Worm (Caenorhabditis elegans): Measurements from ENCODE around the gene T11F9.22.

T11F9.22 gene

DNA sequence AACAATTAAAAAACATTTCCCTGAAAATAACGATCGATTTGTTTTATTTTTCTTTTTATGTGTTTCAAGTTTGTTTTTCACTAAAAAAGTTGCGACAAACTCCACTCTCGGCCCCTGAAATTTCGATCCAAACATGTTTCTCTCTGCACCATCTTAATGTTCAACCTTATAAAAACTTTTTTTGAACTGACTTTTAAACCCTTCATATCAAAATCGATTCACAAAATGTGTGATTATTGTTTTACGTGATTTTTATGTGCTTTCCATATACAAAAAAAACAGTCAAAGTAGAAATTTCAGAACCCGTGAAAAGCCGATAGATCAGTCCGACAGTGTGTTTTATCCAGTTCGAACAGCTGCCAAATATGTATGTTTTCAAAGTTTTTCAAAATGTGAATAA lies 48.0 kb downstream of the T11F9.22 start, which contains the start of gene ccch-1:
ccch-1 (plus strand) TSS at position 301 of the 400 bp plus-strand sequence.
- TF ChIP-seq efl-1 (optimal IDR thresholded peaks at IDR 0.05) (no peak), efl-1 (GFP tag; optimal IDR thresholded peaks at IDR 0.05 in 1 of 2) (peak in 1 of 2 experiments; percentile 80), efl-3 (GFP tag; optimal IDR thresholded peaks at IDR 0.05) (no peak), C04F5.9 (tag; optimal IDR thresholded peaks at IDR 0.05) (no peak), sptf-1 (tag; optimal IDR thresholded peaks at IDR 0.05) (no peak), hpl-2 (GFP tag; optimal IDR thresholded peaks at IDR 0.05) (no peak), nhr-237 (tag; optimal IDR thresholded peaks at IDR 0.05) (no peak), unc-86 (tag; optimal IDR thresholded peaks at IDR 0.05) (no peak), pax-3 (tag; optimal IDR thresholded peaks at IDR 0.05) (no peak)

DNA sequence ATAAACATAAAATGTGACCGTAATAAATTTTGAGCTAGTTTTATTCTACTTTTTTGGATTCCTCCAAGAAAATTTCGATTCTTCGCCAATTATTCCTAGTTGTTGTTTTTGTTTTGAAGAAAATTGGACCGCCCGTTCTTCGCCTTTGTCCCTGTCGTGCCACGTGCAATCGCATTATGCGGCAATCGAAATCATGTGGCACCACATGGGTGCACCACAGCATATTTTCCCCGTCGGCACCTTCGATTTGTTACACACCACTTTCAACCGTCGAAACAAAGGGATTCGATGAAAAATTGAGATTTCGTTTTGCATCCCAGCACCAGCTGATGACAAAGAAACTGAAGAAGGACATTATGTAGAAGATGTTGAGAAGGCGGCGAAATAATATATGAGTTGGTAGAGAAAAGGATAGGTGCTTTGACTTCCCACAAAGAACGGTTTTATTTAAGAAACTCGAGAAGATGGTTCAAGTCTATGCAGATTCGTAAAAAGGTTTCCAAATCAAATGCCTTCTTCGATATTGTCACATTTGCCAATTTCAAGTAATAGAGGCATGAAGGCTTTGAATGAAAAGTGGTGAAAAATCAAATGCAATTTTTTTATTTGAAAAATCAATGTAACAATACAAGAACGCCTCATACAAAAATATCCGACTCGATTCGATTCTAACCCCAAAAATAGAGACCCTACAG lies 49.3 kb downstream of the T11F9.22 start:
- peak; percentile 33 for TF ChIP-seq lin-14 (GFP tag; optimal IDR thresholded peaks at IDR 0.05)
- peak; percentile 76 for TF ChIP-seq nhr-85 (tag)
- peak; percentile 21 for TF ChIP-seq snu-23 (GFP tag; optimal IDR thresholded peaks at IDR 0.05)
- no peak for TF ChIP-seq nhr-90 (tag; optimal IDR thresholded peaks at IDR 0.05; ENCODE audit: poor library complexity)
- no peak for TF ChIP-seq tbx-2 (tag; optimal IDR thresholded peaks at IDR 0.05)
- no peak for TF ChIP-seq blmp-1 (tag; optimal IDR thresholded peaks at IDR 0.05)
- TF ChIP-seq ets-5 (GFP tag; IDR thresholded peaks at IDR 0.05), result no peak
- no peak for TF ChIP-seq efl-3 (GFP tag; optimal IDR thresholded peaks at IDR 0.05)
- peak; percentile 57 for TF ChIP-seq dsc-1 (tag; optimal IDR thresholded peaks at IDR 0.05)
- TF ChIP-seq mef-2 (tag; optimal IDR thresholded peaks at IDR 0.05), result no peak
- TF ChIP-seq mdl-1 (tag; optimal IDR thresholded peaks at IDR 0.05), result peak in 1 of 2 experiments; percentile 7

ce11 chrV:11529541-11529940 lies 50.0 kb downstream of the T11F9.22 start:
- TF ChIP-seq fkh-4 (tag; optimal IDR thresholded peaks at IDR 0.05; ENCODE audit: borderline replicate concordance), result no peak
- TF ChIP-seq efl-1 (optimal IDR thresholded peaks at IDR 0.05), result no peak
- TF ChIP-seq efl-1 (GFP tag; optimal IDR thresholded peaks at IDR 0.05 in 1 of 2), result peak in 1 of 2 experiments; percentile 58
- no peak for TF ChIP-seq zag-1 (tag; optimal IDR thresholded peaks at IDR 0.05)
- TF ChIP-seq C34B4.2 (tag; optimal IDR thresholded peaks at IDR 0.05), result no peak
- peak; percentile 36 for TF ChIP-seq nhr-20 (tag; optimal IDR thresholded peaks at IDR 0.05)
- TF ChIP-seq nhr-90 (tag; optimal IDR thresholded peaks at IDR 0.05; ENCODE audit: poor library complexity), result no peak
- TF ChIP-seq lin-35 (GFP tag; optimal IDR thresholded peaks at IDR 0.05), result no peak
- TF ChIP-seq pag-3 (tag; optimal IDR thresholded peaks at IDR 0.05; ENCODE audit: borderline replicate concordance, insufficient read depth), result no peak
- peak; percentile 45 to 57 for TF ChIP-seq egl-27 (tag; optimal IDR thresholded peaks at IDR 0.05)
- no peak for TF ChIP-seq snu-23 (GFP tag; optimal IDR thresholded peaks at IDR 0.05)
- no peak for TF ChIP-seq dpl-1 (GFP tag; optimal IDR thresholded peaks at IDR 0.05)
- TF ChIP-seq sptf-1 (tag; optimal IDR thresholded peaks at IDR 0.05), result no peak
- TF ChIP-seq aha-1 (tag; optimal IDR thresholded peaks at IDR 0.05), result no peak
- no peak for TF ChIP-seq nhr-28 (tag; optimal IDR thresholded peaks at IDR 0.05)
- TF ChIP-seq hpl-2 (GFP tag; optimal IDR thresholded peaks at IDR 0.05), result no peak
- TF ChIP-seq snpc-4 (tag; optimal IDR thresholded peaks at IDR 0.05), result no peak
- no peak for TF ChIP-seq C16A3.4 (tag; optimal IDR thresholded peaks at IDR 0.05)
- TF ChIP-seq hlh-4 (tag; optimal IDR thresholded peaks at IDR 0.05), result no peak
- no peak for TF ChIP-seq sox-4 (tag; optimal IDR thresholded peaks at IDR 0.05)
- TF ChIP-seq lin-15B (tag; optimal IDR thresholded peaks at IDR 0.05), result no peak
- TF ChIP-seq fkh-8 (tag; optimal IDR thresholded peaks at IDR 0.05), result no peak
- peak; percentile 58 for TF ChIP-seq tbx-2 (tag; optimal IDR thresholded peaks at IDR 0.05)
- no peak for TF ChIP-seq lin-39 (tag; optimal IDR thresholded peaks at IDR 0.05)
- TF ChIP-seq F16B12.6 (tag; optimal IDR thresholded peaks at IDR 0.05), result no peak
- peak in 1 of 2 experiments; percentile 25 for TF ChIP-seq mdl-1 (tag; optimal IDR thresholded peaks at IDR 0.05)
- no peak for TF ChIP-seq ceh-82 (tag; optimal IDR thresholded peaks at IDR 0.05)
- peak in 1 of 2 experiments; percentile 21 for TF ChIP-seq lsy-2 (tag; optimal IDR thresholded peaks at IDR 0.05)
- TF ChIP-seq nhr-71 (tag; optimal IDR thresholded peaks at IDR 0.05), result peak; percentile 36
- no peak for TF ChIP-seq nhr-47 (tag; optimal IDR thresholded peaks at IDR 0.05)
- no peak for TF ChIP-seq egl-13 (tag; optimal IDR thresholded peaks at IDR 0.05)
- no peak for TF ChIP-seq fkh-10 (GFP tag; optimal IDR thresholded peaks at IDR 0.05)
- peak; percentile 65 for TF ChIP-seq nhr-77 (tag; optimal IDR thresholded peaks at IDR 0.05)
- TF ChIP-seq lin-14 (GFP tag; optimal IDR thresholded peaks at IDR 0.05), result peak; percentile 48
- no peak for TF ChIP-seq alr-1 (tag; optimal IDR thresholded peaks at IDR 0.05; ENCODE audit: borderline replicate concordance)
- no peak for TF ChIP-seq unc-62 (GFP tag; optimal IDR thresholded peaks at IDR 0.05)
- no peak for TF ChIP-seq rnt-1 (tag; optimal IDR thresholded peaks at IDR 0.05)
- TF ChIP-seq efl-3 (GFP tag; optimal IDR thresholded peaks at IDR 0.05), result no peak

Measured in whole organism, L1 larva.